Worm (Caenorhabditis elegans): ENCODE results near the gene C25F9.4.

DNA sequence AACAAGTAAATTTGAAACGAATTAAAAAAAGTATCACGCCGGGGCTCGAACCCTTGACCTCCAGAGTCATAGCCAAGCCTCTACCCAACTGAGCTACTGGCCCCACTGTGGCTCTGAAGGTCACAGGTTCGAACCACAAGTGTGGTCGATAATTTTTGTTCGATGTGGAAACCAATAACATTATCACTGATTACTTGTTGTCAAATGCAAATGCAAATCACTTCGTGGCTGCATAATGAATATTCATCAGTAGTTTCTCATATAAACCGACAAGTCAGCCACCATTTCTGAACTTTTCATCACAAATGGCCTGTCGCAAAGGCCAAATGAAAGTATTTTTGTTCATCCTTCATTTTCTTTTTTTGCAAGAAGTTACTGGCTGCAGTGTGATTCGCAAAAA lies 21.6 kb downstream of the C25F9.4 start, which contains the start of gene C25F9.8:
- TF ChIP-seq W03F9.2 (tag; optimal IDR thresholded peaks at IDR 0.05) (no peak), him-1 (tag; optimal IDR thresholded peaks at IDR 0.05) (no peak), dao-5 (tag; optimal IDR thresholded peaks at IDR 0.05) (no peak)
